Worm (Caenorhabditis elegans): ENCODE measurements around the gene nhr-41.

nhr-41 gene

DNA sequence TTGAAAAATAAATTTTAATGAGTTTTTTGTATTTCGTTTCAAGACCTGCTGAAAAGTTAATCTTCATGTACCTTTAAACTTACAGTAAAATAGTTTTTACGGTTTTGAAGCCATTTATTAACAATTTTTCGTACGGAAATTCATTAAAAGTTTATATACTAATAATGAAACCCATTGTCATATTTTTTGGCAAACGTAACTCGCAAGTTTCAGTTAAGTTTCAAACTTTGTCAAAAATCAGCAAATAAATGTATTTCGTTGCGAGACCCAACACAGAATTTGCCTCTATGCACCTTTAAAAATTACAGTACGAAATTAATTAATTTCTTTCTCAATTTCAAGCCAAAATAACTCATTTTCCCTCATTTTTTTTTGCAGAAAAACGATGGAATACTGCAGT is 34.6 kb downstream of the nhr-41 start, which contains the start of gene jtr-1:
Gene jtr-1, plus strand, starts transcription at position 327 of the 400 bp plus-strand sequence.
- TF ChIP-seq Y55F3AM.14 (GFP tag; optimal IDR thresholded peaks at IDR 0.05) (no peak), elt-1 (tag; optimal IDR thresholded peaks at IDR 0.05) (no peak), skn-1 (tag; optimal IDR thresholded peaks at IDR 0.05) (no peak), nhr-23 (tag; optimal IDR thresholded peaks at IDR 0.05) (no peak), F13H6.1 (tag; optimal IDR thresholded peaks at IDR 0.05) (no peak), lin-11 (tag; optimal IDR thresholded peaks at IDR 0.05) (no peak), ztf-1 (GFP tag; conservative IDR thresholded peaks at IDR 0.05) (no peak), lin-39 (tag; optimal IDR thresholded peaks at IDR 0.05) (no peak), nhr-21 (tag; optimal IDR thresholded peaks at IDR 0.05) (no peak), ztf-11 (tag; optimal IDR thresholded peaks at IDR 0.05) (no peak), sma-9 (GFP tag; optimal IDR thresholded peaks at IDR 0.05) (no peak), sma-9 (tag; optimal IDR thresholded peaks at IDR 0.05) (no peak), mdl-1 (tag; optimal IDR thresholded peaks at IDR 0.05) (no peak), sma-3 (GFP tag; optimal IDR thresholded peaks at IDR 0.05) (no peak), aly-2 (tag; optimal IDR thresholded peaks at IDR 0.05) (no peak), R02D3.7 (tag; optimal IDR thresholded peaks at IDR 0.05) (no peak), lsy-2 (tag; optimal IDR thresholded peaks at IDR 0.05) (no peak), ceh-16 (tag; optimal IDR thresholded peaks at IDR 0.05) (no peak), mab-5 (tag; optimal IDR thresholded peaks at IDR 0.05) (no peak)

DNA sequence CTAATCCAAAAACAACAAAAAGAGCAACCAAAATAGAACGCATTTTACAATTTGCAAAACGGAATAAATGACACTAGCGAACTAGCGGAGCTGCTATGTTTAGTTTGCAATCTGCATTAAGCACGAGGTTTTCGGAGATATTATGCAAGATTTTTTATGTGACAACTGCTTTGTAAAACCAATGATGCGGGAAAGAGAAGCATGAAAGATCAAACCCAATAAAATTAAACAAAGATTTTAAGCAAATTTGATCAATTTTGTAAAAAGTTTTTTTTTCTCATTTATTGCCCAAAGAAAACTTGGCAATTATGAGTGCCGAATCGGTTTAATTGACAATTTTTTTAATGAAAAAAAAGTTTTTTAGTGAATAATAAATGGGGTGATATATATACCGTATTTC is 38.9 kb downstream of the nhr-41 start, which contains the start of gene Y77E11A.8:
Gene Y77E11A.8, minus strand, starts transcription at position 101 of the 400 bp plus-strand sequence.
- no peak for TF ChIP-seq sma-9 (GFP tag; optimal IDR thresholded peaks at IDR 0.05)
- TF ChIP-seq sma-9 (tag; optimal IDR thresholded peaks at IDR 0.05) = no peak
- no peak for TF ChIP-seq nhr-12 (tag; optimal IDR thresholded peaks at IDR 0.05)
- no peak for TF ChIP-seq unc-39 (tag; optimal IDR thresholded peaks at IDR 0.05)
- TF ChIP-seq sma-3 (GFP tag; optimal IDR thresholded peaks at IDR 0.05) = no peak
- TF ChIP-seq elt-3 (tag; optimal IDR thresholded peaks at IDR 0.05) = no peak
- no peak for TF ChIP-seq lin-39 (tag; optimal IDR thresholded peaks at IDR 0.05)
- TF ChIP-seq ama-1 (optimal IDR thresholded peaks at IDR 0.05) = no peak
- no peak for TF ChIP-seq nhr-6 (tag; optimal IDR thresholded peaks at IDR 0.05)
- no peak for TF ChIP-seq nhr-77 (tag; optimal IDR thresholded peaks at IDR 0.05)
- no peak for TF ChIP-seq C34F6.9 (tag; optimal IDR thresholded peaks at IDR 0.05)
- no peak for TF ChIP-seq egl-27 (tag; optimal IDR thresholded peaks at IDR 0.05)
- TF ChIP-seq lin-13 (GFP tag; optimal IDR thresholded peaks at IDR 0.05) = no peak
- TF ChIP-seq R02D3.7 (tag; optimal IDR thresholded peaks at IDR 0.05) = no peak
- no peak for TF ChIP-seq snpc-4 (tag; optimal IDR thresholded peaks at IDR 0.05)
- no peak for TF ChIP-seq nhr-10 (tag; optimal IDR thresholded peaks at IDR 0.05)
- TF ChIP-seq lin-11 (tag; optimal IDR thresholded peaks at IDR 0.05) = no peak
- no peak for TF ChIP-seq ZK546.5 (tag; optimal IDR thresholded peaks at IDR 0.05)

DNA sequence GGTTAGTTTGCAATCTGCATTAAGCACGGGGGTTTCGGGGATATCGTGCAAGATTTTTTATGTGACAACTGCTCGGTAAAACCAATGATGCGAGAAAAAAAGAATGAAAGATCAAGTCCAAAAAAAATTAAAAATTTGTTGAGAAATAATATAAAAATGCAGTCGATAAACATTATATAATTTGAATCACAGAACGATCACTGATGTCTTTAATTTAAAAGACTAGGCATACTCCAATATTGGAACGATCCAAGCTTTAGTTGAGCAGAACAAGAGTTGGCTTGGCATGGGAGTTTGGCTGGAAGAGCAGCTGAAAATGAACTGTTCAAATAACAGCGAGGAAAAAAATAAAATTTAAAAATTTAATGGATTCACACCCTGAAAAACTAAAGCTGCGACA is 41.3 kb downstream of the nhr-41 start, which contains the start of gene clec-171:
Gene clec-171, minus strand, starts transcription at position 101 of the 400 bp plus-strand sequence.
- no peak for TF ChIP-seq alr-1 (tag; optimal IDR thresholded peaks at IDR 0.05)
- no peak for TF ChIP-seq elt-1 (tag; optimal IDR thresholded peaks at IDR 0.05)
- TF ChIP-seq sma-3 (GFP tag; optimal IDR thresholded peaks at IDR 0.05) = no peak
- TF ChIP-seq ama-1 (optimal IDR thresholded peaks at IDR 0.05) = no peak
- no peak for TF ChIP-seq mdl-1 (tag; optimal IDR thresholded peaks at IDR 0.05)
- no peak for TF ChIP-seq egl-27 (tag; optimal IDR thresholded peaks at IDR 0.05)
- TF ChIP-seq sem-4 (tag; optimal IDR thresholded peaks at IDR 0.05) = no peak
- TF ChIP-seq unc-55 (GFP tag; optimal IDR thresholded peaks at IDR 0.05) = no peak
- TF ChIP-seq ZK546.5 (tag; optimal IDR thresholded peaks at IDR 0.05) = no peak

DNA sequence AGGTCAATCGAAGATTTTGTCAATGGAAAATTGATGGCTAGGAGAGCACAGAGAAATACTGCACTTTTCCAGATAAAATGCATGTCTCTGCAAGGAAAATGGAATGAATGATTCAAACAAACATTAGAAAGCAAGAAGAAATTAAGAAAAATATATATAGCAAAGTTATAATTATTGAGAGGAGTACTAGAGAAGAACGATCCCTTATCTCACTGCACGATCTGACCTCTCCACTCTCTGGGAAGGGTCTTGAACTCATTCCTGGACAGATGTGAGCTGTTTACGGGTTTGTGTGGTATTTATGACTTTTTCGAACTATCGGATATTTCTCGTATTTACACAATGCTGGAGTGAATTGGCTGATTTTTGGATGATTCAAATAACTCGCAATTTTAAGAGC is 44.2 kb downstream of the nhr-41 start, which contains the start of gene Y77E11A.23:
Gene Y77E11A.23, minus strand, starts transcription at position 107 of the 400 bp plus-strand sequence.
- TF ChIP-seq nhr-11 (tag; optimal IDR thresholded peaks at IDR 0.05) (no peak), snpc-4 (tag; optimal IDR thresholded peaks at IDR 0.05) (no peak), Y55F3AM.14 (GFP tag; optimal IDR thresholded peaks at IDR 0.05) (no peak), lin-13 (GFP tag; optimal IDR thresholded peaks at IDR 0.05) (no peak), peb-1 (tag; optimal IDR thresholded peaks at IDR 0.05) (no peak), nhr-10 (tag; optimal IDR thresholded peaks at IDR 0.05) (no peak), unc-39 (tag; optimal IDR thresholded peaks at IDR 0.05) (no peak), zag-1 (tag; optimal IDR thresholded peaks at IDR 0.05) (no peak), gmeb-1 (tag; optimal IDR thresholded peaks at IDR 0.05) (no peak), mab-5 (tag; optimal IDR thresholded peaks at IDR 0.05) (no peak), dmd-4 (tag; optimal IDR thresholded peaks at IDR 0.05) (no peak), elt-3 (tag; optimal IDR thresholded peaks at IDR 0.05) (no peak), crh-2 (tag; optimal IDR thresholded peaks at IDR 0.05) (no peak)

All from whole organism, L2 larva.